Fruit fly (Drosophila melanogaster) whole organism, pupa: ENCODE measurements around the gene CG12795.

Source experiments
- CG13204 ChIP-seq: fragments of 200-800 bp; sonication (Bioruptor generic); optimal IDR thresholded peaks from 2 replicates; lab custom pipeline; 2018; ENCODE audit warnings: missing biosample characterization, mild to moderate bottlenecking, missing genetic modification characterization, moderate library complexity
- CG8159 ChIP-seq: fragments of 200-800 bp; sonication (Bioruptor generic); optimal IDR thresholded peaks from 3 replicates; lab custom pipeline; 2018; ENCODE audit warnings: missing biosample characterization, mild to moderate bottlenecking, missing genetic modification characterization, moderate library complexity
- gl ChIP-seq: fragments of 200-800 bp; sonication (Bioruptor generic); optimal IDR thresholded peaks from 2 replicates; lab custom pipeline; 2018; ENCODE audit warnings: missing biosample characterization, mild to moderate bottlenecking, missing genetic modification characterization

- peak; percentile 4 for TF ChIP-seq CG8159
- TF ChIP-seq gl (tag; lab: Kevin White, UChicago) = no peak
- no peak for TF ChIP-seq CG13204 (GFP tag; lab: Kevin White, UChicago)
These were observed 24.9 kb downstream of the CG12795 start for dm6 chr2L:3477057-3477755.
